Fruit fly (Drosophila melanogaster) whole organism, prepupa: ENCODE data around the gene CG6225.

Source experiments
- Blimp-1 ChIP-seq: fragments of 200-800 bp; sonication (Bioruptor generic); optimal IDR thresholded peaks from 3 replicates; lab custom pipeline; 2017; ENCODE audit warnings: missing biosample characterization, missing genetic modification characterization, mild to moderate bottlenecking, moderate library complexity, missing genetic modification reagents
- CG10631 ChIP-seq: fragments of 200-800 bp; sonication (Bioruptor generic); optimal IDR thresholded peaks from 2 replicates; lab custom pipeline; 2016; ENCODE audit warnings: missing biosample characterization, missing genetic modification characterization
- CG10669 ChIP-seq: fragments of 200-800 bp; sonication (Bioruptor generic); optimal IDR thresholded peaks from 3 replicates; lab custom pipeline; 2018; ENCODE audit warnings: missing biosample characterization, mild to moderate bottlenecking, missing genetic modification characterization, moderate library complexity
- CG11294 ChIP-seq: fragments of 200-800 bp; sonication (Bioruptor generic); IDR thresholded peaks from 2 replicates; pipeline ENCODE4 v1.3.6; 2022; ENCODE audit warnings: missing biosample characterization, missing genetic modification characterization
- CG11762 ChIP-seq: fragments of 200-800 bp; sonication (Bioruptor generic); optimal IDR thresholded peaks from 3 replicates; lab custom pipeline; 2016; ENCODE audit warnings: missing biosample characterization, missing genetic modification characterization; ENCODE audit not compliant: insufficient read depth
- CG1621 ChIP-seq: fragments of 200-800 bp; sonication (Bioruptor generic); optimal IDR thresholded peaks from 3 replicates; lab custom pipeline; 2018; ENCODE audit warnings: missing biosample characterization, mild to moderate bottlenecking, missing genetic modification characterization
- CG16779 ChIP-seq: fragments of 200-800 bp; sonication (Bioruptor generic); optimal IDR thresholded peaks from 3 replicates; lab custom pipeline; 2017; ENCODE audit warnings: missing biosample characterization, mild to moderate bottlenecking, missing genetic modification characterization
- CG3032 ChIP-seq: fragments of 200-800 bp; optimal IDR thresholded peaks from 2 replicates; lab custom pipeline; 2019; ENCODE audit warnings: missing biosample characterization, mild to moderate bottlenecking, missing genetic modification characterization, moderate library complexity
- CG34406 ChIP-seq: fragments of 200-800 bp; sonication (Bioruptor generic); optimal IDR thresholded peaks from 3 replicates; lab custom pipeline; 2016; ENCODE audit warnings: missing biosample characterization, missing genetic modification characterization
- CG3919 ChIP-seq: fragments of 200-800 bp; sonication (Bioruptor generic); optimal IDR thresholded peaks from 3 replicates; lab custom pipeline; 2016; ENCODE audit warnings: missing biosample characterization, missing genetic modification characterization
- CG4318 ChIP-seq: fragments of 200-800 bp; sonication (Bioruptor generic); optimal IDR thresholded peaks from 3 replicates; lab custom pipeline; 2017; ENCODE audit warnings: missing biosample characterization, mild to moderate bottlenecking, missing genetic modification characterization
- CG6276 ChIP-seq: fragments of 200-800 bp; sonication (Bioruptor generic); optimal IDR thresholded peaks from 2 replicates; lab custom pipeline; 2017; ENCODE audit warnings: missing biosample characterization, mild to moderate bottlenecking, missing genetic modification characterization
- CG6808 ChIP-seq: fragments of 200-800 bp; sonication (Bioruptor generic); optimal IDR thresholded peaks from 3 replicates; lab custom pipeline; 2017; ENCODE audit warnings: missing biosample characterization, missing genetic modification characterization, mild to moderate bottlenecking, moderate library complexity, missing genetic modification reagents
- CG6854 ChIP-seq: fragments of 200-800 bp; sonication (Bioruptor generic); optimal IDR thresholded peaks from 2 replicates; lab custom pipeline; 2017; ENCODE audit warnings: missing biosample characterization, mild to moderate bottlenecking, missing genetic modification characterization
- CG7368 ChIP-seq: fragments of 200-800 bp; sonication (Bioruptor generic); optimal IDR thresholded peaks from 3 replicates; lab custom pipeline; 2016; ENCODE audit warnings: missing biosample characterization, missing genetic modification characterization
- Eip75B ChIP-seq: fragments of 200-800 bp; sonication (Bioruptor generic); optimal IDR thresholded peaks from 3 replicates; lab custom pipeline; 2016; ENCODE audit warnings: missing biosample characterization, missing genetic modification characterization
- Eip78C ChIP-seq: fragments of 200-800 bp; sonication (Bioruptor generic); peaks from one replicate; lab custom pipeline; 2016; ENCODE audit warnings: missing biosample characterization, missing genetic modification characterization
- Ets96B ChIP-seq: fragments of 200-800 bp; optimal IDR thresholded peaks from 2 replicates; lab custom pipeline; 2019; ENCODE audit warnings: missing biosample characterization, mild to moderate bottlenecking, missing genetic modification characterization, moderate library complexity
- Hr38 ChIP-seq: sonication (Bioruptor generic); optimal IDR thresholded peaks from 2 replicates; lab custom pipeline; 2016; ENCODE audit warnings: missing biosample characterization, missing genetic modification characterization
- Hr39 ChIP-seq: fragments of 200-800 bp; sonication (Bioruptor generic); optimal IDR thresholded peaks from 2 replicates; lab custom pipeline; 2016; ENCODE audit warnings: missing biosample characterization, missing genetic modification characterization
- Hr4 ChIP-seq: fragments of 200-800 bp; sonication (Bioruptor generic); optimal IDR thresholded peaks from 3 replicates; lab custom pipeline; 2016; ENCODE audit warnings: missing biosample characterization, missing genetic modification characterization
- Lpt ChIP-seq: fragments of 200-800 bp; sonication (Bioruptor generic); optimal IDR thresholded peaks from 3 replicates; lab custom pipeline; 2016; ENCODE audit warnings: missing biosample characterization, missing genetic modification characterization
- Met ChIP-seq: fragments of 200-800 bp; sonication (Bioruptor generic); optimal IDR thresholded peaks from 3 replicates; lab custom pipeline; 2016; ENCODE audit warnings: missing biosample characterization, missing genetic modification characterization
- Smox ChIP-seq: fragments of 200-800 bp; sonication (Bioruptor generic); optimal IDR thresholded peaks from 3 replicates; lab custom pipeline; 2016; ENCODE audit warnings: missing biosample characterization, missing genetic modification characterization
- Sox14 ChIP-seq: fragments of 200-800 bp; sonication (Bioruptor generic); optimal IDR thresholded peaks from 3 replicates; lab custom pipeline; 2016; ENCODE audit warnings: missing biosample characterization, missing genetic modification characterization
- Sox15 ChIP-seq: fragments of 200-800 bp; sonication (Bioruptor generic); optimal IDR thresholded peaks from 3 replicates; lab custom pipeline; 2016; ENCODE audit warnings: missing biosample characterization, missing genetic modification characterization
- acj6 ChIP-seq: fragments of 200-800 bp; sonication (Bioruptor generic); optimal IDR thresholded peaks from 3 replicates; lab custom pipeline; 2016; ENCODE audit warnings: missing biosample characterization, missing genetic modification characterization
- cyc ChIP-seq: fragments of 200-800 bp; sonication (Bioruptor generic); optimal IDR thresholded peaks from 3 replicates; lab custom pipeline; 2016; ENCODE audit warnings: missing biosample characterization, missing genetic modification characterization
- dsx ChIP-seq: fragments of 200-800 bp; optimal IDR thresholded peaks from 3 replicates; lab custom pipeline; 2019; ENCODE audit warnings: missing biosample characterization, mild to moderate bottlenecking, missing genetic modification characterization, moderate library complexity; ENCODE audit not compliant: poor library complexity, severe bottlenecking
- eg ChIP-seq: fragments of 200-800 bp; sonication (Bioruptor generic); IDR thresholded peaks from 3 replicates; pipeline ENCODE4 v1.3.6; 2022; ENCODE audit warnings: missing biosample characterization, missing genetic modification characterization
- esn ChIP-seq: fragments of 200-800 bp; sonication (Bioruptor generic); optimal IDR thresholded peaks from 2 replicates; lab custom pipeline; 2016; ENCODE audit warnings: missing biosample characterization, mild to moderate bottlenecking, missing genetic modification characterization, moderate library complexity
- fd59A ChIP-seq: fragments of 200-800 bp; sonication (Bioruptor generic); optimal IDR thresholded peaks from 2 replicates; lab custom pipeline; 2017; ENCODE audit warnings: missing biosample characterization, mild to moderate bottlenecking, missing genetic modification characterization, missing genetic modification reagents
- fd85E ChIP-seq: fragments of 200-800 bp; sonication (Bioruptor generic); optimal IDR thresholded peaks from 3 replicates; lab custom pipeline; 2016; ENCODE audit warnings: missing biosample characterization, missing genetic modification characterization
- fkh ChIP-seq: fragments of 200-800 bp; sonication (Bioruptor generic); optimal IDR thresholded peaks from 3 replicates; lab custom pipeline; 2017; ENCODE audit warnings: missing biosample characterization, mild to moderate bottlenecking, missing genetic modification characterization, moderate library complexity
- net ChIP-seq: fragments of 200-800 bp; sonication (Bioruptor generic); optimal IDR thresholded peaks from 3 replicates; lab custom pipeline; 2016; ENCODE audit warnings: missing biosample characterization, missing genetic modification characterization
- salr ChIP-seq, 2 experiments: fragments of 200-800 bp; sonication (Bioruptor generic); optimal IDR thresholded peaks; 3 replicates each; lab custom pipeline; 2016 to 2018; ENCODE audit warnings: missing biosample characterization in 2 of 2, missing genetic modification characterization in 2 of 2, mild to moderate bottlenecking in 1 of 2
- ss ChIP-seq, 2 experiments: fragments of 200-800 bp; sonication (Bioruptor generic); optimal IDR thresholded peaks; 2 replicates in 1 of 2; 3 replicates in 1 of 2; lab custom pipeline; 2017 to 2018; ENCODE audit warnings: mild to moderate bottlenecking in 2 of 2, missing biosample characterization in 2 of 2, missing genetic modification characterization in 2 of 2, moderate library complexity in 1 of 2
- svp ChIP-seq: fragments of 200-800 bp; sonication (Bioruptor generic); peaks from one replicate; lab custom pipeline; 2016; ENCODE audit warnings: missing biosample characterization, missing genetic modification characterization
- vri ChIP-seq: fragments of 200-800 bp; sonication (Bioruptor generic); optimal IDR thresholded peaks from 3 replicates; lab custom pipeline; 2016; ENCODE audit warnings: missing biosample characterization, mild to moderate bottlenecking, missing genetic modification characterization

Gene CG6225

DNA sequence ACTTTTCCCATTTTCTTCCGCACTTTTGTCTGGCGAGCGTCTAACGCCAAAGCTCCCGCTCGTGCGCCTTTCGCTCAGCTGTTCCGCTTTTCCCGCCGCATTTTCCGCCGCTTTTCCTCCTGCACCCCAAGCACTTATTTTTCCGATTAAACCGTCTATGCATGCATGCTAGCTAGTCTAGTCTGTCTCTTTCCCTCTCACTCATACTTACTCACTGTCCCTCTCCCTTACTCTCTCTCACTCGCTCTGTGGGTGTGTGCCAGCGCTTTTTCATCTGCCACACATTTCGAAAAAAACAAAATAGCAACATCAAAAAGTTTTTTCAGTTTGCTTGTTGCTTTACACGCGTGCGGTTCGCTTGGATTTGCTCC, at the start of gene CG6225:
TSS of gene CG6225 (plus strand) at position 325 of the 371 bp plus-strand sequence.
- TF ChIP-seq dsx (GFP tag; lab: Kevin White, UChicago), result no peak
- no peak for TF ChIP-seq fd59A (GFP tag; lab: Kevin White, UChicago)
- TF ChIP-seq Lpt (GFP tag; lab: Kevin White, UChicago), result no peak
- no peak for TF ChIP-seq CG3919 (GFP tag; lab: Kevin White, UChicago)
- TF ChIP-seq Hr4 (GFP tag; lab: Kevin White, UChicago), result no peak
- TF ChIP-seq Eip78C (GFP tag; lab: Kevin White, UChicago), result no peak
- no peak for TF ChIP-seq svp (GFP tag; lab: Kevin White, UChicago)
- TF ChIP-seq esn (GFP tag; lab: Kevin White, UChicago), result no peak
- no peak for TF ChIP-seq Hr38 (GFP tag; lab: Kevin White, UChicago)
- TF ChIP-seq Eip75B (GFP tag; lab: Kevin White, UChicago), result no peak
- TF ChIP-seq net (GFP tag; lab: Kevin White, UChicago), result no peak
- TF ChIP-seq Sox14 (GFP tag; lab: Kevin White, UChicago), result no peak
- TF ChIP-seq CG3032 (tag; lab: Kevin White, UChicago), result no peak
- no peak for TF ChIP-seq CG10669 (GFP tag; lab: Kevin White, UChicago)
- no peak for TF ChIP-seq Ets96B
- no peak for TF ChIP-seq cyc
- TF ChIP-seq, all 60 proteins: peak for 0

dm6 chr3R:12611973-12612372, 42.4 kb upstream of the CG6225 start:
- TF ChIP-seq svp (GFP tag; lab: Kevin White, UChicago) (no peak), Met (no peak), fkh (GFP tag; lab: Kevin White, UChicago) (no peak), CG6854 (GFP tag; lab: Kevin White, UChicago) (no peak), Sox15 (GFP tag; lab: Kevin White, UChicago) (no peak), CG11294 (GFP tag; lab: Robert Waterston, UW) (no peak), fd85E (no peak), ss (GFP tag; optimal IDR thresholded peaks at IDR 0.05; lab: Kevin White, UChicago) (no peak)

- no peak for TF ChIP-seq Hr39
- no peak for TF ChIP-seq vri
- TF ChIP-seq CG6276, result no peak
- TF ChIP-seq CG7368 (GFP tag; lab: Kevin White, UChicago), result no peak
- no peak for TF ChIP-seq CG34406 (GFP tag; lab: Kevin White, UChicago)
- no peak for TF ChIP-seq CG16779 (tag; lab: Kevin White, UChicago)
- TF ChIP-seq eg, result no peak
- TF ChIP-seq CG10631 (GFP tag; lab: Kevin White, UChicago), result no peak
- no peak for TF ChIP-seq Eip75B (GFP tag; lab: Kevin White, UChicago)
- no peak for TF ChIP-seq CG4318 (GFP tag; lab: Kevin White, UChicago)
Observed at dm6 chr3R:12615553-12615952, 38.8 kb upstream of the CG6225 start.

dm6 chr3R:12622778-12623177, 31.6 kb upstream of the CG6225 start:
- TF ChIP-seq Smox (GFP tag; lab: Kevin White, UChicago) (no peak), CG11762 (GFP tag; lab: Kevin White, UChicago) (no peak), CG6854 (GFP tag; lab: Kevin White, UChicago) (no peak), salr (GFP tag; optimal IDR thresholded peaks at IDR 0.05; lab: Kevin White, UChicago) (no peak), Sox15 (GFP tag; lab: Kevin White, UChicago) (no peak)

DNA sequence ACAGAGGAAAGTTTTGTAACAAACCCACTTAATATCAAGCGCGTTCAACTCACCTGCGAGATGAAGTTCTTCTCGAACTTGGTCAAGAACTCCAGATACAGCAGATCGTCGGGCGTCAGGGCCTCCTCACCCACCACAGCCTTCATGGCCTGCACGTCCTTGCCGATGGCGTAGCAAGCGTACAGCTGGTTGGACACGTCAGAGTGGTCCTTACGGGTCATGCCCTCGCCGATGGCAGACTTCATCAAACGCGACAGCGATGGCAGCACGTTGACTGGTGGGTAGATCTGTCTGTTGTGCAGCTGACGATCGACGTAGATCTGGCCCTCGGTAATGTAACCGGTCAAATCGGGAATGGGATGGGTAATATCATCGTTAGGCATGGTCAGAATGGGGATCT, 29.5 kb upstream of the CG6225 start:
- TF ChIP-seq fd59A (GFP tag; lab: Kevin White, UChicago) (no peak), CG10631 (GFP tag; lab: Kevin White, UChicago) (no peak), acj6 (no peak), CG3032 (tag; lab: Kevin White, UChicago) (no peak), Ets96B (no peak), dsx (GFP tag; lab: Kevin White, UChicago) (no peak), Blimp-1 (no peak), CG1621 (tag; lab: Kevin White, UChicago) (no peak), CG6808 (GFP tag; lab: Kevin White, UChicago) (no peak), Lpt (GFP tag; lab: Kevin White, UChicago) (no peak)
